Fruit fly (Drosophila melanogaster): ENCODE results near the gene Ask1.

DNA sequence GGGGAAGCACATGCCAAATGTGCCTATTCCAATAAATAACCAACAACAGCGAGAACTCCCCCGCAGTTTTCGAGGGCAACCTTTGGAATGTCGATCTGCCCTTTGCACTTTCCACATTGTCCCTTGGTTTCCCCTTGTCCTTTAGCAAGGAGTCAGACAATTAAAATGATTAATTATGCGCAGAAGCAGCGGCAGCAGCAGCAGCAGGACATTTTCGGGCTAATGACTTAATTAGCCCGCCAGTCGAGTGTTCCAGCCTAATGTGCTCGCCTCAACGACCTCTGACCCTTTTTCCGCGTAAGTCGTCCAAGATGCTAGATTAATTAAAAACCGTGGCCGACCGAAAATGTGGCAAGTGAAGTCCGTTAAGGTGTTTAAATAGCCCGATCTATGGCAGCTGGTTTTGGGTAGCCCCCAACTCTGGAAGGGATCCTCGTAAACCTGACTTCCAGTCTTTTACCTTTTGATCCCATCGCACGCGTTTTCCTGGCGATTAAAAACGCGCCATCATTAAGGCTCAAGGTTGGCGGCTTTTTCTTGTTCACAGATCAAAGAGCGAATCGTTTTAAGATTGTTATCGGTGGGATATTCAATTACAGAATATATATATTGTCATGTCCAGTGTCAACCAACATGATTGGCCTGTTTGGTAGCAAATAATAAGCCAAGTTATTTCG is 40.5 kb upstream of the Ask1 start:
- TF ChIP-seq CG14655 (GFP tag; optimal IDR thresholded peaks at IDR 0.05) (no peak), CG32121 (GFP tag; IDR thresholded peaks at IDR 0.05) (no peak), gl (tag; optimal IDR thresholded peaks at IDR 0.05) (no peak), Pif1A (GFP tag; optimal IDR thresholded peaks at IDR 0.05) (no peak), fd96Ca (GFP tag; IDR thresholded peaks at IDR 0.05) (no peak), CG34367 (tag; optimal IDR thresholded peaks at IDR 0.05) (no peak), CG8301 (tag; optimal IDR thresholded peaks at IDR 0.05) (no peak), CG13204 (GFP tag; optimal IDR thresholded peaks at IDR 0.05) (no peak), EcR (GFP tag; optimal IDR thresholded peaks at IDR 0.05) (no peak), CG9948 (tag; optimal IDR thresholded peaks at IDR 0.05) (no peak)

Data from whole organism, pupa.